Worm (Caenorhabditis elegans) whole organism, young adult: ENCODE results near the gene F19F10.3.

Source experiments
- ZK185.1 ChIP-seq: sonication (generic microtip); optimal IDR thresholded peaks from 2 replicates; lab custom pipeline; 2016; ENCODE audit warnings: mild to moderate bottlenecking, missing genetic modification characterization, missing compliant biosample characterization; ENCODE audit not compliant: poor library complexity, severe bottlenecking
- athp-1 ChIP-seq: sonication (generic microtip); optimal IDR thresholded peaks from 2 replicates; lab custom pipeline; 2017; ENCODE audit warnings: mild to moderate bottlenecking, missing genetic modification characterization, missing compliant biosample characterization
- attf-5 ChIP-seq: fragments of 200-800 bp; sonication (Bioruptor generic); optimal IDR thresholded peaks from 2 replicates; lab custom pipeline; 2018; ENCODE audit warnings: mild to moderate bottlenecking, missing genetic modification characterization, missing compliant biosample characterization
- ccch-3 ChIP-seq: fragments of 200-800 bp; sonication (Bioruptor generic); optimal IDR thresholded peaks from 2 replicates; lab custom pipeline; 2018; ENCODE audit warnings: mild to moderate bottlenecking, missing genetic modification characterization, missing compliant biosample characterization
- ceh-100 ChIP-seq: fragments of 200-800 bp; sonication (Bioruptor generic); IDR thresholded peaks from 2 replicates; pipeline ENCODE4 v1.3.6; 2022; ENCODE audit warnings: missing genetic modification reagents, missing genetic modification characterization, missing compliant biosample characterization
- snpc-4 ChIP-seq, 5 experiments: fragments of 150-350 bp in 1 of 5; sonication (generic microtip) in 4 of 5; optimal IDR thresholded peaks; 2 replicates each; lab custom pipeline; 2014 to 2018; ENCODE audit warnings: missing genetic modification characterization in 5 of 5, missing biosample characterization in 3 of 5, antibody characterized with exemption in 2 of 5, mild to moderate bottlenecking in 2 of 5, missing compliant biosample characterization in 2 of 5, missing genotype in 2 of 5, moderate library complexity in 2 of 5, missing genetic modification reagents in 1 of 5

DNA sequence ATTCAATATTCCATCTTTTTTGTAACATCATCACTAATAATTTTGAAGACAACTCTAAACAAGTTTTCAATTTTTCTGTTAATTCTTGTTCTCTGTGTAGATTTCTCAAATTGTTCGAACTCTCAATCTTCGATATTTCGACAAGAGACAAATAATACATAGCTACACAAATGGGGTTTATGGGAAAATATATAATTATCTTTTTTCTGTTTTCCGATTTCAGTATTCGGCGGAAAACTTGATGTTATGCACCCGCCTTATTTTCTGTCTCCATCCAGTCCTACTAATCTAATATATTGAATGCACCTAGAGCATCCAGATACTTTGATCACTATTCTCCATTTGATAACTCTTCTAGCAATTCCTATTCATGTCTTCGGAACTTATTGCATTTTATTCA, 12.9 kb upstream of the F19F10.3 start, which contains the start of gene srh-268:
- TF ChIP-seq attf-5 (GFP tag; lab: Kevin White, UChicago) (no peak), ceh-100 (no peak), ZK185.1 (no peak), athp-1 (tag; lab: Kevin White, UChicago) (no peak), ccch-3 (no peak), snpc-4 (GFP tag; optimal IDR thresholded peaks at IDR 0.05; lab: Kevin White, UChicago) (no peak), snpc-4 (tag; optimal IDR thresholded peaks at IDR 0.05; lab: Kevin White, UChicago) (no peak)
